Worm (Caenorhabditis elegans): ENCODE results near the gene tofu-1.

Gene tofu-1

DNA sequence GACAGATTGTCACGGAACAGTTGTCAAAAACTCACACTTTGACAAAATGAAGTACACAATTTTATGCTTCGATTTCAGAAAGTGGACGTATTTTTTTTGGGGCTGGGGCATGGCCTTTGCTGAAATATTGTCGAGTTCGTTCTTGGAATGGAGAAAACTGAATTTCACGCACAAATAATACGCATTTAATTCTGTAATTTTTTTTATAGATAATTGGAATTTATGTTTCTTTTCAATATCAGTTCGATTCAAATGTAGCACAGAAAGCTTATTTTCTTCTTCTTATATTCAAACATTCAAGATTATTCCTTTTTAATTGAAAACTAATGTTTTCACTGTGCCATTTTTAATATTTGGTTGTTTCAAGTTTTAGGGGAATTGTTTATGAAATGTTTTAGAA, 20.6 kb upstream of the tofu-1 start, which contains the start of gene T07C12.10:
TSS of gene T07C12.10 (minus strand) at position 101 of the 400 bp plus-strand sequence.
- TF ChIP-seq T22C8.4 (GFP tag; IDR thresholded peaks at IDR 0.05) (no peak), klf-2 (GFP tag; conservative IDR thresholded peaks at IDR 0.05) (no peak), flt-1 (GFP tag; IDR thresholded peaks at IDR 0.05) (no peak), med-1 (GFP tag; optimal IDR thresholded peaks at IDR 0.05; ENCODE audit: insufficient read depth) (no peak), ztf-29 (GFP tag; IDR thresholded peaks at IDR 0.05) (no peak), ztf-23 (GFP tag; IDR thresholded peaks at IDR 0.05) (no peak), tab-1 (GFP tag; IDR thresholded peaks at IDR 0.05) (no peak), ref-1 (GFP tag; conservative IDR thresholded peaks at IDR 0.05) (no peak), cog-1 (tag; optimal IDR thresholded peaks at IDR 0.05) (no peak)

DNA sequence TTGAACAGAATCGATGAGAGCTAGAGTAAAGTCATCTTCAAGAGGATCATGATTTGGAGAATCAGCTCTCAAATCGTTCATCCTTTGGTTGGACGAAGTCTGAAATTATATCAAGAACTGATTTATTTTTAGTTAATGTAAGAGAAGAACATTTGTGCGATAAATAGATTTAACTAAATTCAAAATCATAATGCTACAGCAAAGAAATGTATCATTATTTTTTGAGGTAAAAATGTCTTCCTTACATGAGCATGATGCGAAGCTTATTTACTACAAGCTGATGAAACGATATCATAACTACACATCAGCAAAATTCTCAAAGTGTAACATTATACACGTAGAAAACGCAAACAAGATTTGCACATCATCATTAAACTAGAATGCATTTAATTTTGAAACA, 18.6 kb upstream of the tofu-1 start, which contains the start of gene madf-4:
TSS of gene madf-4 (minus strand) at position 101 of the 400 bp plus-strand sequence.
- TF ChIP-seq med-1 (GFP tag; optimal IDR thresholded peaks at IDR 0.05; ENCODE audit: insufficient read depth), result no peak
- no peak for TF ChIP-seq ztf-29 (GFP tag; IDR thresholded peaks at IDR 0.05)
- no peak for TF ChIP-seq klf-2 (GFP tag; conservative IDR thresholded peaks at IDR 0.05)
- TF ChIP-seq flt-1 (GFP tag; IDR thresholded peaks at IDR 0.05), result no peak
- TF ChIP-seq cog-1 (tag; optimal IDR thresholded peaks at IDR 0.05), result no peak
- TF ChIP-seq tab-1 (GFP tag; IDR thresholded peaks at IDR 0.05), result no peak
- no peak for TF ChIP-seq ref-1 (GFP tag; conservative IDR thresholded peaks at IDR 0.05)
- TF ChIP-seq T22C8.4 (GFP tag; IDR thresholded peaks at IDR 0.05), result no peak
- TF ChIP-seq ztf-23 (GFP tag; IDR thresholded peaks at IDR 0.05), result no peak

ce11 chrV:9962916-9963315, 18.0 kb upstream of the tofu-1 start:
- TF ChIP-seq flt-1 (GFP tag; IDR thresholded peaks at IDR 0.05), result 0 out of 2 replicates have a peak, but pooled peaks have one; percentile 9
- no peak for TF ChIP-seq ref-1 (GFP tag; conservative IDR thresholded peaks at IDR 0.05)
- no peak for TF ChIP-seq ztf-29 (GFP tag; IDR thresholded peaks at IDR 0.05)

- no peak for TF ChIP-seq ref-1 (GFP tag; conservative IDR thresholded peaks at IDR 0.05)
- TF ChIP-seq cog-1 (tag; optimal IDR thresholded peaks at IDR 0.05), result no peak
- no peak for TF ChIP-seq tab-1 (GFP tag; IDR thresholded peaks at IDR 0.05)
- no peak for TF ChIP-seq klf-2 (GFP tag; conservative IDR thresholded peaks at IDR 0.05)
- no peak for TF ChIP-seq ztf-29 (GFP tag; IDR thresholded peaks at IDR 0.05)
- no peak for TF ChIP-seq ztf-23 (GFP tag; IDR thresholded peaks at IDR 0.05)
- no peak for TF ChIP-seq T22C8.4 (GFP tag; IDR thresholded peaks at IDR 0.05)
- no peak for TF ChIP-seq med-1 (GFP tag; optimal IDR thresholded peaks at IDR 0.05; ENCODE audit: insufficient read depth)
- TF ChIP-seq flt-1 (GFP tag; IDR thresholded peaks at IDR 0.05), result no peak
These were observed 16.7 kb upstream of the tofu-1 start for ce11 chrV:9964152-9964785.

DNA sequence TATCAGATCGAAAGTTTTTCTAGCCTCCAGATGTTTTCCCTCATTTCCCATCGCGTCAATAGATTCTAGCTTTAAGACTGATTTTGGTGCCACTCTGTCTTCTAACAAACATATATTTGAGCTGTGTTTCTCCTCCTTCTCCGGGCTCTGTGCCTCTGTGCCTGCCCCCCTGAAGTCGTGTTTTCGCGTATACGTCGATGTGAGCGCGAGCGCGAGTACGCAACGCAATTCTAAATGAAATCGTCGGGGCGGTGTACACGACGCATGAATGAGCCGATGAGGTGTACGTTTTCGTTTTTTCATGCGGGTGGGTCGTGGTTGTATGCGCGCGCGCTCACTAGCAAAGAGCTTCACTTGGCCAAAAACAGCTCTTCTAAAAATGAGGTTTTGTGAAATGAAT, 15.1 kb upstream of the tofu-1 start:
- TF ChIP-seq ztf-23 (GFP tag; IDR thresholded peaks at IDR 0.05), result no peak
- TF ChIP-seq med-1 (GFP tag; optimal IDR thresholded peaks at IDR 0.05; ENCODE audit: insufficient read depth), result no peak
- TF ChIP-seq flt-1 (GFP tag; IDR thresholded peaks at IDR 0.05), result no peak
- no peak for TF ChIP-seq ref-1 (GFP tag; conservative IDR thresholded peaks at IDR 0.05)
- TF ChIP-seq T22C8.4 (GFP tag; IDR thresholded peaks at IDR 0.05), result no peak

DNA sequence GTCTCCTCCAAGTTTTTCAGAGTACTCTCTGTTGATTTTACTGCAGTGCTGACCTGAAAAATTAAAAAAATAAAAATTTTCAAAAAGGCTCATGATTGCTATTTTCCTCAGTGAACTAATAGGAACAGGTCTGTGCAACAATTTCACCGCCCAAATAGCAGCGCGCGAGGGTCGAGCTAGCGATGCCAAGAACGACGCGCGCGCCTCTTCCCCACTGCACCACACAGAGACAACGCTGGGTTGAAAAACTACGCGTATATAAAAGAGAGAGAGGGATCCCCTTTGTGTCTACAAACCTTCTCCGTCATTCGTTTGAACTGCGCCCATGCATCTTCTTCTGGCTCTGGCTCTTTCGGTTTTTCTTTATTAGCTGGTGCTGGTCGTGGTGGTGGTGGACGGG, 10.8 kb upstream of the tofu-1 start:
- TF ChIP-seq cog-1 (tag; optimal IDR thresholded peaks at IDR 0.05) (peak; percentile 85), flt-1 (GFP tag; IDR thresholded peaks at IDR 0.05) (peak; percentile 97), T22C8.4 (GFP tag; IDR thresholded peaks at IDR 0.05) (peak; percentile 92), ztf-29 (GFP tag; IDR thresholded peaks at IDR 0.05) (peak; percentile 88), ztf-23 (GFP tag; IDR thresholded peaks at IDR 0.05) (peak; percentile 97), tab-1 (GFP tag; IDR thresholded peaks at IDR 0.05) (peak; percentile 96), med-1 (GFP tag; optimal IDR thresholded peaks at IDR 0.05; ENCODE audit: insufficient read depth) (peak; percentile 70), klf-2 (GFP tag; conservative IDR thresholded peaks at IDR 0.05) (peak; percentile 95), ref-1 (GFP tag; conservative IDR thresholded peaks at IDR 0.05) (peak; percentile 87)

DNA sequence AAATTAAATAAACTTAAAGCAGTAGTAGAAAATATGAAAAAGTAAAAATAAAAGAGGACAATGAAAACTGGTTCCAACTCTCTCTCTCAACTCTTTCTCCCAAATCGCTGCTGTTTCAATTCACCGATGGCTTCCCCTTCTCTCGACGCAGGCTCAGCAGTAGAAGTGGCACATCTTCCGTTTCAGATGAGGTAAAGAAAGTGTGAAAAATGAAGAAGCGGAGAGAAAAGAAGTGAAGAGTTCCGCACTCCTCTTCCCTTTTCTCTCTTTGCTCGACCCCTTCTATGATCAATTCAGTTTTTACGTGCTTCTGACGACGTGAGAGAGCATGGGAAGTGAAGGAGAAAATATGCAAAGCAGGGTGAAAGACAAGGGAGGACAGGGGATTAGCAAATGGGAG, 6.7 kb upstream of the tofu-1 start:
- no peak for TF ChIP-seq ref-1 (GFP tag; conservative IDR thresholded peaks at IDR 0.05)
- no peak for TF ChIP-seq T22C8.4 (GFP tag; IDR thresholded peaks at IDR 0.05)
- TF ChIP-seq cog-1 (tag; optimal IDR thresholded peaks at IDR 0.05), result no peak
- no peak for TF ChIP-seq flt-1 (GFP tag; IDR thresholded peaks at IDR 0.05)
- no peak for TF ChIP-seq med-1 (GFP tag; optimal IDR thresholded peaks at IDR 0.05; ENCODE audit: insufficient read depth)
- no peak for TF ChIP-seq ztf-29 (GFP tag; IDR thresholded peaks at IDR 0.05)
- TF ChIP-seq ztf-23 (GFP tag; IDR thresholded peaks at IDR 0.05), result no peak
- TF ChIP-seq tab-1 (GFP tag; IDR thresholded peaks at IDR 0.05), result no peak
- TF ChIP-seq klf-2 (GFP tag; conservative IDR thresholded peaks at IDR 0.05), result no peak

DNA sequence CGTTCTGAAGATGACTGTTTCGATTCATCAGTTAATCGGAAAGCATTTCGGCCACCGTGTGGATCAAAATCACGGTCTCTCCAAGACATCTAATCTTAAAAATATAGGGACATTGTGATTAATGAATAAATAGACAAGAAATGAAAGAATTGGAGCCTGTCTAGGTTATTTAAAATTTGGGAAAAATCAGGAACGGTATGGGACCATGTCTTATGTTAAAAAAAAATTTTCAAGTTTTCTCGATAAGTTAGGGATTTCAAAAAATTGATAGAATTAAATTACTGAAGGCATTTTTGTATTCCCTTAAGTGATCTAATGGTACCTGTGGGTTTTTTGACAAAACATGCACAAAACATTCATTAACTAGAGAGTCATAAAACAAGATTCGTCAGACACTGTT, 4.8 kb upstream of the tofu-1 start, which contains the start of gene unc-41:
TSS of gene unc-41 (minus strand) at position 101 of the 400 bp plus-strand sequence.
- TF ChIP-seq ref-1 (GFP tag; conservative IDR thresholded peaks at IDR 0.05), result no peak
- TF ChIP-seq ztf-23 (GFP tag; IDR thresholded peaks at IDR 0.05), result no peak

DNA sequence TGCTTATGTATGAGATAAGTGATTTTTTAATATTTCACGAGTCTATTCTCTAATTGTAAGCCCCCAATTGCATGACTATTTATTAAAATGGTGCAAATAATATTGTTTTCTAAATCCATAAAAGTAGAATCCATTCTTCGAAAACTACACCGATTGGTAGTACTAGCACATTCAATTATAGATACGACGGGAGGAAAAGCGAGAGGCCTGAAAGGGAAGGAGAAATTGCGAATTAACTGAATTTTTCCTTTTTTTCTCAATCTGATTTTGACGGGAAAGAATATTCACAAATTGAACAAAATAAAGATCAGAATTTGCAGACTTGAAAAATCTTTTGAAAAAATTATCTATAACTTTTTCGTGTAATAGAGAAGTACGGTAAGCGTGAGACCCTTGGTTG, 3.7 kb upstream of the tofu-1 start:
- TF ChIP-seq flt-1 (GFP tag; IDR thresholded peaks at IDR 0.05) (no peak), ref-1 (GFP tag; conservative IDR thresholded peaks at IDR 0.05) (no peak), cog-1 (tag; optimal IDR thresholded peaks at IDR 0.05) (no peak), klf-2 (GFP tag; conservative IDR thresholded peaks at IDR 0.05) (no peak), ztf-29 (GFP tag; IDR thresholded peaks at IDR 0.05) (no peak), med-1 (GFP tag; optimal IDR thresholded peaks at IDR 0.05; ENCODE audit: insufficient read depth) (no peak), tab-1 (GFP tag; IDR thresholded peaks at IDR 0.05) (no peak), ztf-23 (GFP tag; IDR thresholded peaks at IDR 0.05) (no peak), T22C8.4 (GFP tag; IDR thresholded peaks at IDR 0.05) (no peak)

DNA sequence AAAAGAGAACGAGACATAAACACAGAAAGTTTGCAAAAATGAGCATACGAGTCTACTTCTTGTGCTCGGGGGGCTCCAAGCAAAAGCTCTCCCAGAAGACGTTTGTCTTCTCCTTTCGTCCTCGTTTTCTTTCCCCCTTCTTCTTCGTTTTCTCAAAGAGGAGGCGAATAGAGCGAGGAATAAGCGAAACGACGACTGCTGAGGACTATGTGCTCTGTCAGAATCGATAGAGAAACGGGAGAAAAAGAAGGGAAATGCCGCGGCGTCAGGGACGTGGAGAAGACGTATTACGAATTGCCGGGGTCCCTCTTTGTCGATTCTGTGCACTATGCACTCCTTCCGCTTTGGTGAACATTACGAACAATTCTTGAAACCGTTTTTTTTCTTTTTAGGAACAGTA, 2.5 kb upstream of the tofu-1 start:
- TF ChIP-seq ztf-23 (GFP tag; IDR thresholded peaks at IDR 0.05), result no peak
- no peak for TF ChIP-seq ztf-29 (GFP tag; IDR thresholded peaks at IDR 0.05)
- no peak for TF ChIP-seq cog-1 (tag; optimal IDR thresholded peaks at IDR 0.05)
- no peak for TF ChIP-seq T22C8.4 (GFP tag; IDR thresholded peaks at IDR 0.05)
- TF ChIP-seq klf-2 (GFP tag; conservative IDR thresholded peaks at IDR 0.05), result no peak
- no peak for TF ChIP-seq flt-1 (GFP tag; IDR thresholded peaks at IDR 0.05)
- no peak for TF ChIP-seq ref-1 (GFP tag; conservative IDR thresholded peaks at IDR 0.05)
- TF ChIP-seq tab-1 (GFP tag; IDR thresholded peaks at IDR 0.05), result no peak
- TF ChIP-seq med-1 (GFP tag; optimal IDR thresholded peaks at IDR 0.05; ENCODE audit: insufficient read depth), result no peak
